Worm (Caenorhabditis elegans): Measurements from ENCODE around the gene ced-4.

The ced-4 gene

ce11 chrIII:4863127-4863526 lies 11.0 kb downstream of the ced-4 start, which contains the start of gene coq-8:
TSS of gene coq-8 (plus strand) at chrIII:4863427.
- no peak for TF ChIP-seq blmp-1 (tag; optimal IDR thresholded peaks at IDR 0.05)
- no peak for TF ChIP-seq ces-1 (GFP tag; optimal IDR thresholded peaks at IDR 0.05)
- TF ChIP-seq ham-2 (GFP tag; optimal IDR thresholded peaks at IDR 0.05), result no peak
- no peak for TF ChIP-seq flh-1 (GFP tag; optimal IDR thresholded peaks at IDR 0.05)
- no peak for TF ChIP-seq unc-39 (tag; optimal IDR thresholded peaks at IDR 0.05)
- no peak for TF ChIP-seq drap-1 (GFP tag; optimal IDR thresholded peaks at IDR 0.05)
- no peak for TF ChIP-seq bed-3 (GFP tag; optimal IDR thresholded peaks at IDR 0.05)
- no peak for TF ChIP-seq zip-8 (tag; optimal IDR thresholded peaks at IDR 0.05)
- no peak for TF ChIP-seq lsy-2 (tag; optimal IDR thresholded peaks at IDR 0.05)
- TF ChIP-seq M03D4.4 (tag; optimal IDR thresholded peaks at IDR 0.05), result no peak
- TF ChIP-seq unc-62 (GFP tag; optimal IDR thresholded peaks at IDR 0.05), result no peak
- TF ChIP-seq mep-1 (tag; optimal IDR thresholded peaks at IDR 0.05), result no peak
- no peak for TF ChIP-seq ceh-39 (tag; optimal IDR thresholded peaks at IDR 0.05)
- TF ChIP-seq nhr-2 (tag; optimal IDR thresholded peaks at IDR 0.05), result no peak
- no peak for TF ChIP-seq mab-5 (tag; optimal IDR thresholded peaks at IDR 0.05)
- no peak for TF ChIP-seq lin-13 (tag; optimal IDR thresholded peaks at IDR 0.05)
- no peak for TF ChIP-seq elt-1 (tag; optimal IDR thresholded peaks at IDR 0.05; ENCODE audit: borderline replicate concordance, insufficient read depth)
- no peak for TF ChIP-seq sem-2 (GFP tag; optimal IDR thresholded peaks at IDR 0.05)
- TF ChIP-seq pha-4 (tag; optimal IDR thresholded peaks at IDR 0.05), result no peak
- no peak for TF ChIP-seq tbx-8 (GFP tag; optimal IDR thresholded peaks at IDR 0.05)

- TF ChIP-seq nhr-76 (tag; optimal IDR thresholded peaks at IDR 0.05), result no peak
- no peak for TF ChIP-seq M03D4.4 (tag; optimal IDR thresholded peaks at IDR 0.05)
- no peak for TF ChIP-seq nhr-12 (tag; optimal IDR thresholded peaks at IDR 0.05)
- no peak for TF ChIP-seq nhr-28 (tag; optimal IDR thresholded peaks at IDR 0.05)
- TF ChIP-seq lsy-2 (tag; optimal IDR thresholded peaks at IDR 0.05), result no peak
- no peak for TF ChIP-seq ceh-43 (GFP tag; optimal IDR thresholded peaks at IDR 0.05)
- TF ChIP-seq ztf-11 (tag; optimal IDR thresholded peaks at IDR 0.05), result no peak
- TF ChIP-seq hlh-1 (tag; optimal IDR thresholded peaks at IDR 0.05), result no peak
- TF ChIP-seq mep-1 (tag; optimal IDR thresholded peaks at IDR 0.05), result no peak
- TF ChIP-seq drap-1 (GFP tag; optimal IDR thresholded peaks at IDR 0.05), result no peak
- no peak for TF ChIP-seq ces-1 (GFP tag; optimal IDR thresholded peaks at IDR 0.05)
- TF ChIP-seq unc-62 (GFP tag; optimal IDR thresholded peaks at IDR 0.05), result no peak
- no peak for TF ChIP-seq ceh-83 (GFP tag; optimal IDR thresholded peaks at IDR 0.05)
- TF ChIP-seq ceh-39 (tag; optimal IDR thresholded peaks at IDR 0.05), result no peak
Measured at ce11 chrIII:4866762-4867161, 14.6 kb downstream of the ced-4 start, which contains the start of gene C35D10.17. TSS of gene C35D10.17 (plus strand) at chrIII:4867062.

ce11 chrIII:4868643-4869042 lies 16.5 kb downstream of the ced-4 start, which contains the start of the genes msd-4 and C35D10.3:
TSS of gene msd-4 (minus strand) at chrIII:4868743.
TSS of gene C35D10.3 (plus strand) at chrIII:4868921.
- TF ChIP-seq lsy-2 (tag; optimal IDR thresholded peaks at IDR 0.05) (no peak), nhr-237 (tag; optimal IDR thresholded peaks at IDR 0.05) (no peak), flh-1 (GFP tag; optimal IDR thresholded peaks at IDR 0.05) (no peak), bed-3 (GFP tag; optimal IDR thresholded peaks at IDR 0.05) (no peak), sptf-1 (tag; optimal IDR thresholded peaks at IDR 0.05) (no peak), nhr-76 (tag; optimal IDR thresholded peaks at IDR 0.05) (no peak), mls-2 (tag; optimal IDR thresholded peaks at IDR 0.05) (no peak), nhr-12 (tag; optimal IDR thresholded peaks at IDR 0.05) (no peak), M03D4.4 (tag; optimal IDR thresholded peaks at IDR 0.05) (no peak), blmp-1 (tag; optimal IDR thresholded peaks at IDR 0.05) (no peak), unc-62 (GFP tag; optimal IDR thresholded peaks at IDR 0.05) (no peak), drap-1 (GFP tag; optimal IDR thresholded peaks at IDR 0.05) (no peak), ham-2 (GFP tag; optimal IDR thresholded peaks at IDR 0.05) (no peak), elt-3 (tag; optimal IDR thresholded peaks at IDR 0.05) (no peak), sem-2 (GFP tag; optimal IDR thresholded peaks at IDR 0.05) (no peak), zip-8 (tag; optimal IDR thresholded peaks at IDR 0.05) (no peak), elt-1 (tag; optimal IDR thresholded peaks at IDR 0.05; ENCODE audit: borderline replicate concordance, insufficient read depth) (no peak), ceh-43 (GFP tag; optimal IDR thresholded peaks at IDR 0.05) (no peak), snpc-4 (tag; optimal IDR thresholded peaks at IDR 0.05) (no peak), mab-5 (tag; optimal IDR thresholded peaks at IDR 0.05) (no peak)

ce11 chrIII:4870478-4870877 lies 18.4 kb downstream of the ced-4 start, which contains the start of gene gipc-1:
TSS of gene gipc-1 (plus strand) at chrIII:4870778.
- TF ChIP-seq nhr-237 (tag; optimal IDR thresholded peaks at IDR 0.05) (no peak), ceh-39 (tag; optimal IDR thresholded peaks at IDR 0.05) (no peak), unc-62 (GFP tag; optimal IDR thresholded peaks at IDR 0.05) (no peak), nhr-12 (tag; optimal IDR thresholded peaks at IDR 0.05) (no peak), blmp-1 (tag; optimal IDR thresholded peaks at IDR 0.05) (no peak), ham-2 (GFP tag; optimal IDR thresholded peaks at IDR 0.05) (no peak), lsy-2 (tag; optimal IDR thresholded peaks at IDR 0.05) (no peak), flh-1 (GFP tag; optimal IDR thresholded peaks at IDR 0.05) (no peak), unc-39 (tag; optimal IDR thresholded peaks at IDR 0.05) (no peak)
